Fruit fly (Drosophila melanogaster) whole organism, pupa: ENCODE results near the gene CG14866.

Experiments
- CG12605 ChIP-seq: fragments of 200-800 bp; sonication (Bioruptor generic); IDR thresholded peaks from 2 replicates; pipeline ENCODE4 v1.3.6; 2022; ENCODE audit warnings: missing biosample characterization, missing genetic modification characterization
- CG32121 ChIP-seq: fragments of 200-800 bp; sonication (Bioruptor generic); IDR thresholded peaks from 2 replicates; pipeline ENCODE4 v1.3.6; 2022; ENCODE audit warnings: missing biosample characterization, missing genetic modification characterization
- CG4496 ChIP-seq: fragments of 200-800 bp; sonication (Bioruptor generic); IDR thresholded peaks from 3 replicates; pipeline ENCODE4 v1.3.6; 2022; ENCODE audit warnings: missing biosample characterization, missing genetic modification characterization
- CG8159 ChIP-seq: fragments of 200-800 bp; sonication (Bioruptor generic); optimal IDR thresholded peaks from 3 replicates; lab custom pipeline; 2018; ENCODE audit warnings: missing biosample characterization, mild to moderate bottlenecking, missing genetic modification characterization, moderate library complexity
- CG9948 ChIP-seq: fragments of 200-800 bp; sonication (Bioruptor generic); optimal IDR thresholded peaks from 2 replicates; lab custom pipeline; 2018; ENCODE audit warnings: missing biosample characterization, mild to moderate bottlenecking, missing genetic modification characterization, moderate library complexity
- EcR ChIP-seq: fragments of 200-800 bp; sonication (Bioruptor generic); optimal IDR thresholded peaks from 3 replicates; lab custom pipeline; 2019; ENCODE audit warnings: missing biosample characterization, missing genetic modification characterization, mild to moderate bottlenecking, moderate library complexity, missing genetic modification reagents
- Ets98B ChIP-seq: fragments of 200-800 bp; sonication (Bioruptor generic); IDR thresholded peaks from 2 replicates; pipeline ENCODE4 v1.3.6; 2022; ENCODE audit warnings: missing biosample characterization, missing genetic modification characterization
- Pif1B ChIP-seq: fragments of 200-800 bp; sonication (Bioruptor generic); optimal IDR thresholded peaks from 3 replicates; lab custom pipeline; 2016; ENCODE audit warnings: missing biosample characterization, missing genetic modification characterization
- Snoo ChIP-seq: fragments of 200-800 bp; sonication (Bioruptor generic); optimal IDR thresholded peaks from 3 replicates; lab custom pipeline; 2017; ENCODE audit warnings: missing biosample characterization, mild to moderate bottlenecking, missing genetic modification characterization, inconsistent platforms
- gl ChIP-seq: fragments of 200-800 bp; sonication (Bioruptor generic); optimal IDR thresholded peaks from 2 replicates; lab custom pipeline; 2018; ENCODE audit warnings: missing biosample characterization, mild to moderate bottlenecking, missing genetic modification characterization
- rn ChIP-seq: fragments of 200-800 bp; sonication (Bioruptor generic); IDR thresholded peaks from 2 replicates; pipeline ENCODE4 v1.3.6; 2022; ENCODE audit warnings: missing biosample characterization, missing genetic modification characterization

- TF ChIP-seq Pif1B (GFP tag; lab: Kevin White, UChicago) (no peak), CG9948 (no peak), Ets98B (GFP tag; lab: Robert Waterston, UW) (no peak), Snoo (no peak), CG8159 (tag; lab: Kevin White, UChicago) (no peak), CG32121 (GFP tag; lab: Robert Waterston, UW) (no peak), rn (GFP tag; lab: Robert Waterston, UW) (no peak), EcR (GFP tag; lab: Kevin White, UChicago) (no peak), CG12605 (GFP tag; lab: Robert Waterston, UW) (no peak), gl (no peak), CG4496 (GFP tag; lab: Robert Waterston, UW) (no peak)
Observed at dm6 chr3R:15356152-15356551, 39.9 kb downstream of the CG14866 start.
